Worm (Caenorhabditis elegans) whole organism, midembryonic: ENCODE results near the gene C07G1.7.

ENCODE experiments used
- cog-1 ChIP-seq: sonication (generic microtip); optimal IDR thresholded peaks from 2 replicates; lab custom pipeline; 2016; ENCODE audit warnings: missing genetic modification characterization, missing compliant biosample characterization
- flt-1 ChIP-seq: fragments of 200-800 bp; sonication (Bioruptor generic); IDR thresholded peaks from 2 replicates; pipeline ENCODE4 v1.3.6; 2022; ENCODE audit warnings: missing genetic modification characterization, missing compliant biosample characterization
- med-1 ChIP-seq: sonication (generic microtip); optimal IDR thresholded peaks from 2 replicates; lab custom pipeline; 2017; ENCODE audit warnings: missing genetic modification characterization, mild to moderate bottlenecking, missing compliant biosample characterization, antibody characterized with exemption, missing genetic modification reagents; ENCODE audit not compliant: insufficient read depth

DNA sequence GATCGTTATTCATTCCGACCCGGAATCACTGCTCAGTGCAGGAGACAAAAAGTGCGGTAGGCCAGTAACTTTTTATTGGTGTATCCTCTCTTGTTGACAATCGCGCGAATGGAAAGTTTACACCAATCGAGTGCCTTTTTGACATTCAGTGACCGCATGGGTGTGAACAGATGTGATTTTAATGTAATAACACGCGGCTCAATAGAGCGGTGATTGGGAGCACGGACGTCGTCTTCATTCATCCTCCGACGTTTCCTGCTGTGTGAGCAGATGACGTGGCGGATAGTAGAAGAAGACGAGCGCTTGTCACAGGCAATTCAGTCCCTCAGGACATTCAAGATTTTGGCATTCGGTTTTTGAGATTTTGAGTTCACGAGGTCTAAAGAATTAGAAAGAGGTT is 29.1 kb downstream of the C07G1.7 start:
- TF ChIP-seq cog-1 (no peak), flt-1 (GFP tag; lab: Robert Waterston, UW) (no peak), med-1 (GFP tag; lab: Kevin White, UChicago) (no peak)
